Fruit fly (Drosophila melanogaster): Measurements from ENCODE around the gene CG15337.

DNA sequence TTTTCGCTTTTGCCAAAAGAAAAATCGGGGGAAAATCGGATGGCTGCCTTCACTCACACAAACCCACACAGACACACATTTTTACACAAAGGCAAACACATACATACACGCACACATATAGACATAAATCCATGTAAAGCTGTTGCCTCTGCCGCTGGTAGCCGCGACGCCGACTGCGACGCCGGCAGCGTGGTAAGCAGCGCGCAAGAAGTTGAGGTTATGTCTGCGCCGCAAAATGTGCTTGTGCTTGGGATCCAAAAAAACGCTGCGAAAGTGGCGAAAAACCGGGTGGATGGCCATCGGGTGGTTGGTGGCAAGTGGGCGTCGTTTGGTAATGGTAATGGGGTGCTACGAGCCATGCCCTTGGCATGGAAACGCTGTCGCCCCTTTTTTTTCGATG is 20.0 kb downstream of the CG15337 start:
- TF ChIP-seq CG32006 (GFP tag; optimal IDR thresholded peaks at IDR 0.05) (no peak), Lpt (GFP tag; optimal IDR thresholded peaks at IDR 0.05) (no peak), CG6854 (GFP tag; optimal IDR thresholded peaks at IDR 0.05) (no peak), dac (GFP tag; optimal IDR thresholded peaks at IDR 0.05) (no peak)
